Fruit fly (Drosophila melanogaster) whole organism, pupa: ENCODE data around the gene Mcm2.

Source experiments
- CG10348 ChIP-seq: fragments of 200-800 bp; sonication (Bioruptor generic); IDR thresholded peaks from 2 replicates; pipeline ENCODE4 v1.3.6; 2022; ENCODE audit warnings: missing biosample characterization, missing genetic modification characterization
- CG12605 ChIP-seq: fragments of 200-800 bp; sonication (Bioruptor generic); IDR thresholded peaks from 2 replicates; pipeline ENCODE4 v1.3.6; 2022; ENCODE audit warnings: missing biosample characterization, missing genetic modification characterization
- CG13204 ChIP-seq: fragments of 200-800 bp; sonication (Bioruptor generic); optimal IDR thresholded peaks from 2 replicates; lab custom pipeline; 2018; ENCODE audit warnings: missing biosample characterization, mild to moderate bottlenecking, missing genetic modification characterization, moderate library complexity
- CG14655 ChIP-seq: fragments of 200-800 bp; sonication (Bioruptor generic); optimal IDR thresholded peaks from 3 replicates; lab custom pipeline; 2017; ENCODE audit warnings: mild to moderate bottlenecking, missing biosample characterization, missing genetic modification reagents, missing genetic modification characterization
- CG15710 ChIP-seq: fragments of 200-800 bp; sonication (Bioruptor generic); optimal IDR thresholded peaks from 2 replicates; lab custom pipeline; 2018; ENCODE audit warnings: missing biosample characterization, mild to moderate bottlenecking, missing genetic modification characterization, moderate library complexity
- CG17806 ChIP-seq: fragments of 200-800 bp; sonication (Bioruptor generic); optimal IDR thresholded peaks from 2 replicates; lab custom pipeline; 2018; ENCODE audit warnings: missing biosample characterization, mild to moderate bottlenecking, missing genetic modification characterization, moderate library complexity
- CG32121 ChIP-seq: fragments of 200-800 bp; sonication (Bioruptor generic); IDR thresholded peaks from 2 replicates; pipeline ENCODE4 v1.3.6; 2022; ENCODE audit warnings: missing biosample characterization, missing genetic modification characterization
- CG34367 ChIP-seq: fragments of 200-800 bp; sonication (Bioruptor generic); optimal IDR thresholded peaks from 2 replicates; lab custom pipeline; 2018; ENCODE audit warnings: missing biosample characterization, mild to moderate bottlenecking, missing genetic modification characterization
- CG4496 ChIP-seq: fragments of 200-800 bp; sonication (Bioruptor generic); IDR thresholded peaks from 3 replicates; pipeline ENCODE4 v1.3.6; 2022; ENCODE audit warnings: missing biosample characterization, missing genetic modification characterization
- CG8159 ChIP-seq: fragments of 200-800 bp; sonication (Bioruptor generic); optimal IDR thresholded peaks from 3 replicates; lab custom pipeline; 2018; ENCODE audit warnings: missing biosample characterization, mild to moderate bottlenecking, missing genetic modification characterization, moderate library complexity
- CG8301 ChIP-seq: fragments of 200-800 bp; sonication (Bioruptor generic); optimal IDR thresholded peaks from 2 replicates; lab custom pipeline; 2018; ENCODE audit warnings: missing biosample characterization, mild to moderate bottlenecking, missing genetic modification characterization
- CG9948 ChIP-seq: fragments of 200-800 bp; sonication (Bioruptor generic); optimal IDR thresholded peaks from 2 replicates; lab custom pipeline; 2018; ENCODE audit warnings: missing biosample characterization, mild to moderate bottlenecking, missing genetic modification characterization, moderate library complexity
- D1 ChIP-seq: fragments of 200-800 bp; sonication (Bioruptor generic); optimal IDR thresholded peaks from 2 replicates; lab custom pipeline; 2018; ENCODE audit warnings: missing biosample characterization, mild to moderate bottlenecking, missing genetic modification characterization, moderate library complexity
- EcR ChIP-seq: fragments of 200-800 bp; sonication (Bioruptor generic); optimal IDR thresholded peaks from 3 replicates; lab custom pipeline; 2019; ENCODE audit warnings: missing biosample characterization, missing genetic modification characterization, mild to moderate bottlenecking, moderate library complexity, missing genetic modification reagents
- Ets98B ChIP-seq: fragments of 200-800 bp; sonication (Bioruptor generic); IDR thresholded peaks from 2 replicates; pipeline ENCODE4 v1.3.6; 2022; ENCODE audit warnings: missing biosample characterization, missing genetic modification characterization
- Pif1A ChIP-seq: fragments of 200-800 bp; sonication (Bioruptor generic); optimal IDR thresholded peaks from 3 replicates; lab custom pipeline; 2016; ENCODE audit warnings: missing biosample characterization, missing genetic modification characterization
- Pif1B ChIP-seq: fragments of 200-800 bp; sonication (Bioruptor generic); optimal IDR thresholded peaks from 3 replicates; lab custom pipeline; 2016; ENCODE audit warnings: missing biosample characterization, missing genetic modification characterization
- Snoo ChIP-seq: fragments of 200-800 bp; sonication (Bioruptor generic); optimal IDR thresholded peaks from 3 replicates; lab custom pipeline; 2017; ENCODE audit warnings: missing biosample characterization, mild to moderate bottlenecking, missing genetic modification characterization, inconsistent platforms
- fd96Ca ChIP-seq: fragments of 200-800 bp; sonication (Bioruptor generic); IDR thresholded peaks from 3 replicates; pipeline ENCODE4 v1.3.6; 2022; ENCODE audit warnings: missing biosample characterization, missing genetic modification characterization
- gl ChIP-seq: fragments of 200-800 bp; sonication (Bioruptor generic); optimal IDR thresholded peaks from 2 replicates; lab custom pipeline; 2018; ENCODE audit warnings: missing biosample characterization, mild to moderate bottlenecking, missing genetic modification characterization
- rn ChIP-seq: fragments of 200-800 bp; sonication (Bioruptor generic); IDR thresholded peaks from 2 replicates; pipeline ENCODE4 v1.3.6; 2022; ENCODE audit warnings: missing biosample characterization, missing genetic modification characterization

The Mcm2 gene

DNA sequence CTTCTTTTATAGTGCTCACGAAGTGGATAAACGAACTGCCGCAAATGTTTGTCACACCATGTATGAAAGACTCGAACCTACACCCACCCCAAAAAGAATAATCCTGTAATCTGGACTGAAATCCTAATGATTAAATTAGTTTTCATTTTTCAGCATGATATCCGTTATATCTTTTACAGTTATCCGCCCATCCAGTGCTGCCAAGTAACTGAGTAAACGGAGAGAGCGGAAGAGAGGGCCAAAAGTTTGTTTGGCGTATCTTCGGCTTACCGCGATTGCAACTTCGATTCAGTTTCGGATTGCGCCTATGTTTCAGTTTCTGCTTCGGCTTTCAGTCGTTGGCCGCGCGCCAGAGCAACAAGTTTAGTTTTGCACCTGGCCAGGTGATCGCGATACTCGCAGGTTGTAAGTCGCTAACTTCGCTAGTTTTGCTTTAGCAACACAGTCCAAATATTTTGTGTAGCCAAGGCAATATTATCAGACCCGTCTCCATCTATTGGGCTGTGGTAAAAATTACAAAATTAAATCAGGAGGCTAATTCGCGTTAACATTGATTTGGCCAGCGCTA is 14.5 kb upstream of the Mcm2 start, which contains the start of gene mtg:
mtg (plus strand) TSS at position 332 of the 568 bp plus-strand sequence.
- 0 out of 2 replicates have a peak, but pooled peaks have one; percentile 11 for TF ChIP-seq rn (GFP tag; lab: Robert Waterston, UW)
- TF ChIP-seq Snoo (tag; lab: Kevin White, UChicago): no peak
- TF ChIP-seq Ets98B (GFP tag; lab: Robert Waterston, UW): peak; percentile 31; the same call in 1 of the 2 replicates
- no peak for TF ChIP-seq CG34367 (tag; lab: Kevin White, UChicago)
- TF ChIP-seq fd96Ca (GFP tag; lab: Robert Waterston, UW): peak; percentile 25; the same call in 1 of the 3 replicates
- TF ChIP-seq CG8159 (tag; lab: Kevin White, UChicago): no peak
- TF ChIP-seq EcR (GFP tag; lab: Kevin White, UChicago): no peak
- peak; percentile 17; the same call in 1 of the 3 replicates for TF ChIP-seq CG4496 (GFP tag; lab: Robert Waterston, UW)
- no peak for TF ChIP-seq CG12605 (GFP tag; lab: Robert Waterston, UW)

DNA sequence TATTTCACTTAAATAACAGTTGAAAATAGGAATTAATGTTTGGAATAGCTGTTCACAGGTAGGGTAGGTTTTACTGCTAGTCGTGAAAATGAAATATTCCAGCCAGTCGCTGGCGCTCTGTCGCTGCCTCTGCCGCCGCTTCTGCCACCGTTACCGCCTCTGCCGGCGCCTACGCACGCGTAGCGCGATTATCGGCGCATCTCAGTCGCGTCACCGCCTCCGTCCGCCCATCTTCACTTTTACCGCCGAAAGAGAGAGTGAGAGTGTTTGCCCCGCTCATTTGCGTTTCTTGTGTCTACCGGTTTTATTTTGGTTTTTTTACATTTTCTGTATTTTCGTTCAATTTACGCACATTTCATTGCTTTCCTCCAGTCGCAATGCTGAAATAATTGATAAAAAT is 13.2 kb upstream of the Mcm2 start:
- no peak for TF ChIP-seq EcR (GFP tag; lab: Kevin White, UChicago)
- no peak for TF ChIP-seq CG9948 (tag; lab: Kevin White, UChicago)
- no peak for TF ChIP-seq D1 (tag; lab: Kevin White, UChicago)
- no peak for TF ChIP-seq CG8159 (tag; lab: Kevin White, UChicago)
- TF ChIP-seq CG13204: peak; percentile 90
- TF ChIP-seq CG8301 (tag; lab: Kevin White, UChicago): no peak
- TF ChIP-seq fd96Ca (GFP tag; lab: Robert Waterston, UW): 0 out of 3 replicates have a peak, but pooled peaks have one; percentile 18

DNA sequence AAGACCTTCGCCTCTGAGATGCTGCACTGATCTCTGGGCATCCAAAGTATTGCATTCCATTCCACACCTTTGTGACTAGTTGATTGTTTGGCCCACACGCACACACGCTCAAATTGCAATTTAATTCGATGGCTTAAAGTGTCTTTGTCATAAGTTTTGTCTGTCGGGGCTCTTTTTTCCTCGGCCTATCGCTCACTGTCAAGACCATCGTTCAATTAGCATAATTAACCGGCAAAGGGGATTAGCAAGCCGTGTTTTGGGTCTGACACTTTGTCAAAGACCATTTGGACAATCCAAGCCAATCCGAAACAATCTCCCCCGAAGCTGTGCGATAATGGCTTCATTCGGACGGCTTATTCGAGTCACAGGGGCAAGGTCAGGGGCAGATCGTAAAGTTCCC is 10.4 kb upstream of the Mcm2 start:
- TF ChIP-seq Snoo (tag; lab: Kevin White, UChicago) (no peak), CG32121 (GFP tag; lab: Robert Waterston, UW) (no peak), CG4496 (GFP tag; lab: Robert Waterston, UW) (no peak), EcR (GFP tag; lab: Kevin White, UChicago) (no peak), CG34367 (tag; lab: Kevin White, UChicago) (no peak), CG10348 (GFP tag; lab: Robert Waterston, UW) (no peak), gl (no peak), CG14655 (GFP tag; lab: Kevin White, UChicago) (no peak)

DNA sequence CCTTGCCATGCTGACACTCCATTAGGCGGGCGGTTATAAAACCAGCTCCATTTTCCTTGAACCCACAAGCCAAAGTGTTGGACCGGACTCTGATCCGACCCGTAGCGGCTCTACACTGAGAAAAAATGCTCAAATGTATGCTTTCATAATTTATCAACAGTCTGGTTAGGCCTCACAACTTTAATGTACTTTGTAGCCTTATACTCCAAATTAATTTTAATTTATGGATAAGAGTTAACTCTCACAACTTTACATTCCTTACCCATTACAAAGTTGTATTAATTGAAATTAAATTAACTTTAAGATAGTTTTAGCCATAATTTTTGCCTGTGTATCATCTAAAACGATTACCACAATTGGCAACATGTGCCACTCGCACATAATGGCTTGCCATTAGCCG is 8.7 kb upstream of the Mcm2 start:
- peak; percentile 36; the same call in 1 of the 2 replicates for TF ChIP-seq CG12605 (GFP tag; lab: Robert Waterston, UW)
- no peak for TF ChIP-seq CG17806 (tag; lab: Kevin White, UChicago)
- peak; percentile 68 for TF ChIP-seq CG14655 (GFP tag; lab: Kevin White, UChicago)
- peak; percentile 53 for TF ChIP-seq CG32121 (GFP tag; lab: Robert Waterston, UW)
- TF ChIP-seq CG8301 (tag; lab: Kevin White, UChicago): peak; percentile 68
- peak; percentile 47; the same call in 1 of the 2 replicates for TF ChIP-seq Ets98B (GFP tag; lab: Robert Waterston, UW)

DNA sequence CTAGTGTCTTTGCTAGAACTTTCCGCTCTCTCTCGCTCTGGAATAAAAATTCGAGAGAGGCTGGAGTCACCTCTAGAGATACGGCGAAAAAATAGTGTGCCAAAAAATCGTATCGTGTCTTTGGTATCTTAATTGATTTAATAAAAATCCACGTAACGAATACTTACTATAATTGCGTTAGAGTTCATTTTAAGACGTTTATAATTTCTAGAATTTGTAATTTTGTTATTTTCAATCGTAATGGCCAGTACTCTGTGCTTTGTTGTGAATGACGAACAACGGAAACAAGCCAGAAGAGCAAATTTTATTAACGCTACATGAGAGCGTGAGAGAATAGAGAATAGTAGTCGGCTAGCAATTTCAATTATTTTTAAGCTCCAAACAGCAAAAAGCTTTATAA is 3.1 kb upstream of the Mcm2 start:
- TF ChIP-seq Snoo (tag; lab: Kevin White, UChicago): no peak
- TF ChIP-seq CG8301 (tag; lab: Kevin White, UChicago): no peak
- TF ChIP-seq CG34367 (tag; lab: Kevin White, UChicago): no peak
- no peak for TF ChIP-seq fd96Ca (GFP tag; lab: Robert Waterston, UW)
- TF ChIP-seq CG4496 (GFP tag; lab: Robert Waterston, UW): no peak
- no peak for TF ChIP-seq D1 (tag; lab: Kevin White, UChicago)
- TF ChIP-seq CG8159 (tag; lab: Kevin White, UChicago): no peak
- TF ChIP-seq CG10348 (GFP tag; lab: Robert Waterston, UW): no peak
- TF ChIP-seq Pif1A (GFP tag; lab: Kevin White, UChicago): no peak
- TF ChIP-seq CG32121 (GFP tag; lab: Robert Waterston, UW): no peak
- no peak for TF ChIP-seq gl
- TF ChIP-seq CG15710 (tag; lab: Kevin White, UChicago): no peak
- TF ChIP-seq rn (GFP tag; lab: Robert Waterston, UW): no peak
- TF ChIP-seq CG13204: no peak
- TF ChIP-seq Pif1B (GFP tag; lab: Kevin White, UChicago): no peak
- no peak for TF ChIP-seq CG17806 (tag; lab: Kevin White, UChicago)
- no peak for TF ChIP-seq Ets98B (GFP tag; lab: Robert Waterston, UW)
- no peak for TF ChIP-seq CG12605 (GFP tag; lab: Robert Waterston, UW)
- no peak for TF ChIP-seq CG14655 (GFP tag; lab: Kevin White, UChicago)
- TF ChIP-seq, all 21 proteins: peak for 0

DNA sequence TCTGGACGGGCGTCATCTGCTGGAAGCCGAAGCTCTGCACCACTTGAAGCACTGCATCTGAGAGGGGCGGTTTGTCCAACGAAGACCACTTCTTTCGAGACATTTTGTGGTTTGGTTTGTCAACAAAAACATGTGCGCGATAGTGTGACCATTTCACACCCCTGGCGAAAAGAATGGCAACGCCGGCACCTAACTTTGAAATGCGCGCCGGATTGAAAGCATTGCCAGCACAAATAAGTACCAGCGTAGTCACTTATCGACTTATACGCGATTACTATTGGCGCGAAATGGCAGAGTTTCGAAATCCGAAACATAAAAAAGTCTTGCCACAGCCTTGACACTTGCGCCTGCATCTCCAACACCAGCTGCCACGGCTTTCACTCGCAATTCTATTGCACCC is 5.0 kb downstream of the Mcm2 start, which contains the start of gene CG9630:
CG9630 (minus strand) TSS at position 157 of the 400 bp plus-strand sequence.
- TF ChIP-seq CG13204 (no peak), CG32121 (GFP tag; lab: Robert Waterston, UW) (no peak), CG9948 (tag; lab: Kevin White, UChicago) (no peak), D1 (tag; lab: Kevin White, UChicago) (no peak), CG34367 (tag; lab: Kevin White, UChicago) (no peak), gl (no peak), EcR (GFP tag; lab: Kevin White, UChicago) (no peak), CG4496 (GFP tag; lab: Robert Waterston, UW) (no peak), CG14655 (GFP tag; lab: Kevin White, UChicago) (no peak), Snoo (tag; lab: Kevin White, UChicago) (no peak)
- TF ChIP-seq, all 21 proteins: peak for 0
